Fruit fly (Drosophila melanogaster): ENCODE data around the gene Sod1.
A peak's percentile ranks its signal among the peaks of the same experiment; 100 is the strongest.

Gene Sod1

DNA sequence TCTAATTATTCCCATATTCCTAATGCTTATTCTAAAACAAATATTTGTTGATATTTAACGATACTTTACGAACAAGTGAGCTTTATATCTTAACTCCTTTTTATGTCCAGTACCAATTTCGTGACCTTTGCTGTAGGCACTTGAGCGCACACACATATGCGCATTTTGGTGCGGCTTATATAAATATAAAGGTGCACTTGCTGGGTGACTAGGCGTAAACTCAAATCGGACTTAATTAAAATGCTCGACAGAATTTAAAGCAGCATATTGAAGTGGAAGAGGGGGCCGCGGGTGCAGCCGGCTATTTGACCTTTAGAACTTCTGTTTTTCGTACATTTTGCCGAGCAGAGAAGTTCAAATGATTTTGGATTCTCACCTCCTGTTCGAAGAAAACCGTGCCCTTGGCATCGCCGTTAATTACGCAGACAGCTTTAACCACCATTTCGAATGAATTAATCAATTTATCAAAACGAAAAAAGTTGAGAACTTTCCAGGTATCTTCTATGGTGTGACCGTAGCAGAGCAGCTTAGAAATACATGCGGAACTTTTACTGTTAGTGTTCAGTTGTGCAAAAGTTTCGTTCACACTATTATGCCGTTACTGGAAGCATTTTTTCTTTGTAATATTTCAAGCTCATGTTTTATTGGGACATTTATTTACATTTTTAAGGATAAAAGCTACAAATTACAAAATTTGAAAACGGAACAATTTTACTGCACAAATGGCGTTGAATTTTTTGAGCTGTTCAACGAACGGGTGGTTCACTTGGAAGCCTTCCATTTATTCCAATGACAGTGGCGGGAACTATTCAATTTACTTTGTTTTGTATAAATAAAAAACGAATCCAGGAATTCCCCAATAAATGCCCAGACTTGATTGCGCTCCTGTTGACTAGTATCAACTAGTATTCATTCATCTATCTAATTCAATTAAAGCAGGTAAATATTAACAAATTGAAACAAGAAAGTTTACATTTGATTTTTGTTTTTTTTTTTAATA, at the start of gene Sod1 (continued):
- no peak for TF ChIP-seq D19B (GFP tag; optimal IDR thresholded peaks at IDR 0.05)
- no peak for TF ChIP-seq pan (optimal IDR thresholded peaks at IDR 0.05)
- no peak for TF ChIP-seq pan (GFP tag; optimal IDR thresholded peaks at IDR 0.05 in 1 of 2, IDR thresholded peaks at IDR 0.05 in 1 of 2)
- no peak for TF ChIP-seq CG10654 (GFP tag; optimal IDR thresholded peaks at IDR 0.05)
- TF ChIP-seq pb (GFP tag; optimal IDR thresholded peaks at IDR 0.05) = no peak
- TF ChIP-seq CG12219 (GFP tag; optimal IDR thresholded peaks at IDR 0.05) = no peak
- TF ChIP-seq CG17912 (GFP tag; optimal IDR thresholded peaks at IDR 0.05) = no peak
- no peak for TF ChIP-seq Mes4 (GFP tag; optimal IDR thresholded peaks at IDR 0.05)
- no peak for TF ChIP-seq wdn (GFP tag; IDR thresholded peaks at IDR 0.05)
- TF ChIP-seq tin (GFP tag; optimal IDR thresholded peaks at IDR 0.05) = no peak
- TF ChIP-seq fd96Cb (tag; optimal IDR thresholded peaks at IDR 0.05) = no peak
- no peak for TF ChIP-seq CG4404 (GFP tag; IDR thresholded peaks at IDR 0.05)
- TF ChIP-seq run (tag; optimal IDR thresholded peaks at IDR 0.05) = no peak
- no peak for TF ChIP-seq Opbp (GFP tag; IDR thresholded peaks at IDR 0.05; ENCODE audit: partially characterized antibody)
- TF ChIP-seq CG10565 (GFP tag; optimal IDR thresholded peaks at IDR 0.05) = no peak
- TF ChIP-seq Ada2b (GFP tag; IDR thresholded peaks at IDR 0.05) = no peak
- TF ChIP-seq repo (GFP tag; optimal IDR thresholded peaks at IDR 0.05) = no peak
- TF ChIP-seq Oaz (GFP tag; IDR thresholded peaks at IDR 0.05) = no peak
- TF ChIP-seq Poxn (GFP tag; IDR thresholded peaks at IDR 0.05) = no peak
- TF ChIP-seq CG4328 (GFP tag; optimal IDR thresholded peaks at IDR 0.05) = no peak
- TF ChIP-seq CG2199 (GFP tag; IDR thresholded peaks at IDR 0.05) = no peak
- TF ChIP-seq yki (optimal IDR thresholded peaks at IDR 0.05) = no peak
- TF ChIP-seq cato (GFP tag; optimal IDR thresholded peaks at IDR 0.05; ENCODE audit: borderline replicate concordance) = no peak
- TF ChIP-seq lbe (GFP tag; optimal IDR thresholded peaks at IDR 0.05) = no peak
- no peak for TF ChIP-seq otp (GFP tag; IDR thresholded peaks at IDR 0.05)
- TF ChIP-seq fru (optimal IDR thresholded peaks at IDR 0.05) = no peak
- no peak for TF ChIP-seq CG1024 (GFP tag; IDR thresholded peaks at IDR 0.05)
- no peak for TF ChIP-seq Dip3 (GFP tag; optimal IDR thresholded peaks at IDR 0.05)
- peak; percentile 53; the same call in 1 of the 3 replicates for TF ChIP-seq CG34224 (GFP tag; IDR thresholded peaks at IDR 0.05; ENCODE audit: partially characterized antibody)
- TF ChIP-seq CG6175 (GFP tag; IDR thresholded peaks at IDR 0.05) = no peak
- TF ChIP-seq CG11247 (GFP tag; IDR thresholded peaks at IDR 0.05) = no peak
- TF ChIP-seq lab (GFP tag; optimal IDR thresholded peaks at IDR 0.05) = no peak
- TF ChIP-seq nmo (GFP tag; optimal IDR thresholded peaks at IDR 0.05) = peak; percentile 31
- no peak for TF ChIP-seq CG18476 (GFP tag; optimal IDR thresholded peaks at IDR 0.05)
- TF ChIP-seq Dp (GFP tag; optimal IDR thresholded peaks at IDR 0.05) = peak; percentile 73
- no peak for TF ChIP-seq CG1529 (GFP tag; optimal IDR thresholded peaks at IDR 0.05)
- TF ChIP-seq seq (GFP tag; IDR thresholded peaks at IDR 0.05) = no peak
- TF ChIP-seq CG13296 (GFP tag; optimal IDR thresholded peaks at IDR 0.05) = no peak
- TF ChIP-seq CG18619 (GFP tag; optimal IDR thresholded peaks at IDR 0.05) = no peak
- TF ChIP-seq CG42726 (GFP tag; IDR thresholded peaks at IDR 0.05; ENCODE audit: partially characterized antibody) = no peak
- peak; percentile 20 for TF ChIP-seq CG12391 (tag; optimal IDR thresholded peaks at IDR 0.05)
- TF ChIP-seq crp (GFP tag; optimal IDR thresholded peaks at IDR 0.05) = no peak
- no peak for TF ChIP-seq CG31224 (GFP tag; IDR thresholded peaks at IDR 0.05)
- TF ChIP-seq al (GFP tag; IDR thresholded peaks at IDR 0.05) = no peak
- no peak for TF ChIP-seq CG8924 (tag; optimal IDR thresholded peaks at IDR 0.05)
- TF ChIP-seq Sry-β (GFP tag; optimal IDR thresholded peaks at IDR 0.05) = no peak
- TF ChIP-seq E2f2 (GFP tag; IDR thresholded peaks at IDR 0.05) = peak; percentile 81
- TF ChIP-seq Abd-B (GFP tag; optimal IDR thresholded peaks at IDR 0.05) = no peak
- no peak for TF ChIP-seq Dip2 (GFP tag; IDR thresholded peaks at IDR 0.05)
- TF ChIP-seq ttk (GFP tag; IDR thresholded peaks at IDR 0.05) = no peak

Measured in whole organism, embryonic.